Fruit fly (Drosophila melanogaster): ENCODE measurements around the gene CG13894.

DNA sequence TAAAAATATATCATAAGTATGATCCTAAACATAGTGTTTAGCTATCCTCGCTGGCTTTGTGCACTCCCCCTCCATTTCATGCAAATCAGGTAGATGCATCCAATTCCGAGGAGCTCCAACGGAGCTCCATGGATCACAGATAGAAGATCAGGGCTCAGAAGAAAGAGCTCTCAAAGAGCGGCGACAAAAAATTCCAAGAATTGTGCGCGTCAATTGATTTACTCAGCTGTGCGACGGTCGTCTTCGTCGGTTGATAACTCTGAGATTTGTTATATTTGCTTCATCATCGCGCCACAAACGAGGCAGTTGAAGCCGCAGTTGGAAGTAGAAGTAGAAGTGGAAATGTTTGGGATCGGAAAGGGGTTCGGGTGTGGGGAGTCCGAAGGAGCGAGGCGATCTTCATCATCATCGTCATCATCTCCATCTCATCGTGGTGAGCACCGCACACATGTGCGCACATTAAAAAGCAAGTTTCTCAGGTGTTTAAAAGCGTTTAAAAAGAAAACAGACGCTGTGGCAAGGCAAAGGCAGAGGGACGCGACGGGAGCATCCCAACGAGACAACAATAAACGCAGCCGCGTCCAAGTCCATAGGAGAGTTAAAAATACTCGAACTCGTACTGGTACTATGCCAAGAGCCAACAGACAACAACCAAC, 34.4 kb upstream of the CG13894 start:
- no peak for TF ChIP-seq psq (optimal IDR thresholded peaks at IDR 0.05)
- TF ChIP-seq usp (GFP tag; optimal IDR thresholded peaks at IDR 0.05) = no peak
- no peak for TF ChIP-seq pan (optimal IDR thresholded peaks at IDR 0.05)
- TF ChIP-seq CG8478 (optimal IDR thresholded peaks at IDR 0.05) = no peak
- TF ChIP-seq Dll (optimal IDR thresholded peaks at IDR 0.05) = no peak
